Fruit fly (Drosophila melanogaster) Kc167 (cell line): ENCODE data around the gene Myo95E.

Source experiments
- Myc ChIP-seq: fragments of >200 bp; optimal IDR thresholded peaks from 2 replicates; lab custom pipeline; 2017; ENCODE audit warnings: missing external identifiers
- Sin3A ChIP-seq: fragments of >200 bp; optimal IDR thresholded peaks from 2 replicates; lab custom pipeline; 2018; ENCODE audit warnings: missing external identifiers
- h ChIP-seq: fragments of >200 bp; optimal IDR thresholded peaks from 3 replicates; lab custom pipeline; 2018; ENCODE audit warnings: missing external identifiers
- insv ChIP-seq: fragments of >200 bp; optimal IDR thresholded peaks from 3 replicates; lab custom pipeline; 2018; ENCODE audit warnings: missing external identifiers
- psq ChIP-seq: fragments of >200 bp; optimal IDR thresholded peaks from 2 replicates; lab custom pipeline; 2017; ENCODE audit warnings: missing external identifiers
- ttk ChIP-seq: sonication (Bioruptor generic); optimal IDR thresholded peaks from 2 replicates; lab custom pipeline; 2017; ENCODE audit warnings: missing external identifiers

Gene Myo95E

DNA sequence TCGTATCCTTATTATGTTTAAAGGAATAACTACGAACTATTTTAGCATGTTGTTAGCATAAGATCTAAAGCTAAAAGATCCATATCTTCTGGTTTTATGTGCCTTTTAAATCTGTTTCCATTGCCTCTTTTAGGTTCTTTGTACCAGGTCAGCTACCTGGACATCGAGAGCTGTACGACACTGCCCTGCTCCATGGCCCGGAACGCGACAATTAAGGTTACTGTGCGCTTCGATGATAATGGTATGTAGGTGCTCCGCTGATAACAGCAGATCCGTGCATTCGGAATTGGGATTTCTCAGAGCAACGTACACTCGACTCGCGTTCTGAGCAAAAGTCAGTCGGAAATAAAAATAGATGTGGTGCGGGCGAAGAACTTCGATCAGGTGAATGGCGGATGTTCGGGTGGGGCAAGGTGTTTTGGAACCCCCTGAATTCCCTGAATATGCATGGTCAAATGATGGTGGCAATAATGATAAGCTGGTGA is 21.6 kb downstream of the Myo95E start:
- TF ChIP-seq insv (lab: Kevin White, UChicago): no peak
- TF ChIP-seq h: no peak
- TF ChIP-seq ttk (lab: Kevin White, UChicago): no peak
- TF ChIP-seq psq: no peak
- no peak for TF ChIP-seq Myc
- no peak for TF ChIP-seq Sin3A (lab: Kevin White, UChicago)

DNA sequence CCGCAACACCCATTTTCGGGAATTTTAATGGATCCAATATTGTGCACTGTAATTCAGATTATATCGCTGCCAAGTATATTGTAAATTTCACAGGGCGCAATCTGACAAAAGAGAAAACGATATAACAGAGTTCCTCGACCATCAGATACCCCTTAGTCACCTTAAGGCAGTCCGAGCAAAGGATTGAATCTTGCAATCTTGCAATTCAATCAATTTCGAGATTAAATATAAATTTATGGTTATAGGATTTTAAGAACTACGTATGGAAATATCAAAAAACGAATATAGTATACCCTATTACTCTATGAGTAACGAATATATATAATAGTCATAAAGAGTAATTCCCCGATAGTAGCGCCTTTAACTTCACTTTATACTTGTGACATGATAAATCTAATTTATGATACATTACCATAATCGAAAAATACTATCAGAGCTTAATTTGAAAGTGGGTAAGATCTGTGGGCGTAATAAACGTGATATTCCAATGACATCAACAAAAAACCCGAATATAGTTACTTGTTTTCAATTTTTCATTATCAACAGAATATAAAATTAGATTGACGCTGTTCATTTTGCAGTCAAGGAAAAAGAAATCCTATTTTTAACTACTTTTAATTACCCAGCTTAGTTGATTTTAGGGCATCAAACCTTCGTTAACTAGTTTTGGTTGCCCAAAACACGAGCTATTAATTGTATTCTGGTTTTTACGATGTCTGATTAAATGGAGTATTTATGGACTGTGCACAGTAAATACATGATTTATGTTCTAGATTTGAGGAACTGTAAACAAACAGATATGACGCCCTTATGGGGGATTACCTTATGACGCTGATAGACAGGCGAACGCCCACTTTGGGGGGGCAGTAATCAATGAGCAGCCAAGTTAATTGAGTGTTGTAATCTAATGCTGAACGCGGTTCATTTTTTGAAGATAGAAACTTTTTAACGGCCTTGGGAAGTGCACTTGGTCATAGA is 22.5 kb downstream of the Myo95E start:
- TF ChIP-seq h: no peak
- TF ChIP-seq Myc: no peak
- no peak for TF ChIP-seq Sin3A (lab: Kevin White, UChicago)
- TF ChIP-seq ttk (lab: Kevin White, UChicago): no peak
- TF ChIP-seq psq: no peak
- no peak for TF ChIP-seq insv (lab: Kevin White, UChicago)

dm6 chr3R:24137311-24137945 is 23.9 kb downstream of the Myo95E start, which contains the start of gene Npc2f:
Gene Npc2f (plus strand): TSS chr3R:24137895.
- TF ChIP-seq insv (lab: Kevin White, UChicago) (no peak), h (no peak), psq (no peak), Sin3A (lab: Kevin White, UChicago) (no peak), ttk (lab: Kevin White, UChicago) (no peak), Myc (no peak)

dm6 chr3R:24134580-24134979 is 26.7 kb downstream of the Myo95E start, which contains the start of gene Sec10:
Gene Sec10 (plus strand): TSS chr3R:24134831.
- no peak for TF ChIP-seq Sin3A (lab: Kevin White, UChicago)
- TF ChIP-seq Myc: no peak
- TF ChIP-seq psq: no peak

DNA sequence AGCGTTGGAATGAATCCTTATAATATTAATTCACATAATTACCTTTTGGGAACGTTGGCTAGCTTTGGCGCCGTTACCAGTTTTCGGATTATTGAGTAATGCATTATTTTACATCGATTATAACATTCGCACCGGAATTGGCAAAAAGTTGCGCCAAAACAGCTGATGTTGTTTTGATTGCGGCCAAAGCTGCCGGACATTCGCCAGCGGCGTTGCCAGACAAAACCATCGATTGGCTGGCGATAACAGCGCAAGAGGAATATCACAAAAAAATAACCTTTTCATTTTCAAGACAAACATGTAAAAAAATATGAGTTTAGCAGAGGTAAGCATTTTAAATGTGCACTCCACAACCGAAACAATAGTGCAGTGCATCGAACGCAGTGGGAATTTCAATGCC is 31.2 kb downstream of the Myo95E start, which contains the start of the genes GatB and Tsc1:
TSS of gene GatB (minus strand) at position 176 of the 400 bp plus-strand sequence.
TSS of gene Tsc1 (plus strand) at position 228 of the 400 bp plus-strand sequence.
- TF ChIP-seq Myc (no peak), insv (lab: Kevin White, UChicago) (no peak), h (no peak), Sin3A (lab: Kevin White, UChicago) (no peak), psq (no peak), ttk (lab: Kevin White, UChicago) (no peak)

- TF ChIP-seq Sin3A (lab: Kevin White, UChicago) (no peak), psq (no peak), Myc (no peak), h (no peak)
Observed at dm6 chr3R:24122369-24122768, 38.9 kb downstream of the Myo95E start.

DNA sequence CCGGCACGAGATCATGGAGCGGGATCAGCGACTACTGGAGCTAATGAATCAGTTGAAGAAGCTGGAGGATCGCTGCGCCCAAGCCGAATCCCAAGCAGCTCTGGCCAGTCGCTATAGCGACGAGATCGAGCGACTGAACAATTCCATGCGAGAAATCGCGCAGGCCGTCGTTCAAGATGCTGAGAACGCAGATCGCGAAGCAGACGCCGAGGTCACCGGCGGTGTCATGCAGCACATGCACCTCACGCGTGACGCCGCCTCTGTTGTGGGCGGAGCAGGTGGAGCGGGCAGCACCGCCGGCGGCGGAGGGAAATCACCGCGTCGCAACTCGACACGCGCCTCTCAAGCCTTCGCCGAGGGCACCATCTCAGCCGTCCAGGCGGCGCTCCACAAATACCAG is 39.6 kb downstream of the Myo95E start:
- TF ChIP-seq psq (no peak), Sin3A (lab: Kevin White, UChicago) (no peak), insv (lab: Kevin White, UChicago) (no peak), h (no peak), Myc (no peak), ttk (lab: Kevin White, UChicago) (no peak)

- TF ChIP-seq psq: no peak
- TF ChIP-seq h: no peak
- no peak for TF ChIP-seq Myc
- no peak for TF ChIP-seq ttk (lab: Kevin White, UChicago)
- TF ChIP-seq insv (lab: Kevin White, UChicago): no peak
- no peak for TF ChIP-seq Sin3A (lab: Kevin White, UChicago)
Observed at dm6 chr3R:24116972-24117371, 44.3 kb downstream of the Myo95E start.

- TF ChIP-seq Sin3A (lab: Kevin White, UChicago) (no peak), insv (lab: Kevin White, UChicago) (no peak), Myc (no peak), ttk (lab: Kevin White, UChicago) (no peak), psq (no peak), h (no peak)
Observed at dm6 chr3R:24116180-24116579, 45.1 kb downstream of the Myo95E start, which contains the start of gene CG13607. Gene CG13607 (minus strand): TSS chr3R:24116322.

DNA sequence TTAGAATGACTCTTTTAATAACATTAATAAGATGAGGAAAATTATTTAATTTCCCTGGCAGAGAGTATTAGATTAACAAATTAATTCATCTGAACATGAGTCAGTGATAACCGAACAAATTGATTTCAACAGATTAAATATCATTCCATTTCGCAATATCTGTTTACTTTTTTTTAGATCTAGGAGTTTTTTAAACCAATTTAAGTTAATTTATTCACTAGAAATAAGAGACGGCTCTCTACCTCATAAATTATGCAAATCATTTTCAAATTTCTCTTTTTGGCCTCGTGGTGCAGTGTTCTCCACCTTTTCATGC is 48.3 kb downstream of the Myo95E start, which contains the start of gene Root:
TSS of gene Root (plus strand) at position 217 of the 316 bp plus-strand sequence.
- TF ChIP-seq h (no peak), Sin3A (lab: Kevin White, UChicago) (no peak), insv (lab: Kevin White, UChicago) (no peak), ttk (lab: Kevin White, UChicago) (no peak), psq (no peak), Myc (no peak)

- TF ChIP-seq Sin3A (lab: Kevin White, UChicago) (no peak), psq (no peak), Myc (no peak), insv (lab: Kevin White, UChicago) (no peak), h (no peak), ttk (lab: Kevin White, UChicago) (no peak)
Observed at dm6 chr3R:24112320-24113069, 48.8 kb downstream of the Myo95E start, which contains the start of gene CG13605. Gene CG13605 (minus strand): TSS chr3R:24112389.

DNA sequence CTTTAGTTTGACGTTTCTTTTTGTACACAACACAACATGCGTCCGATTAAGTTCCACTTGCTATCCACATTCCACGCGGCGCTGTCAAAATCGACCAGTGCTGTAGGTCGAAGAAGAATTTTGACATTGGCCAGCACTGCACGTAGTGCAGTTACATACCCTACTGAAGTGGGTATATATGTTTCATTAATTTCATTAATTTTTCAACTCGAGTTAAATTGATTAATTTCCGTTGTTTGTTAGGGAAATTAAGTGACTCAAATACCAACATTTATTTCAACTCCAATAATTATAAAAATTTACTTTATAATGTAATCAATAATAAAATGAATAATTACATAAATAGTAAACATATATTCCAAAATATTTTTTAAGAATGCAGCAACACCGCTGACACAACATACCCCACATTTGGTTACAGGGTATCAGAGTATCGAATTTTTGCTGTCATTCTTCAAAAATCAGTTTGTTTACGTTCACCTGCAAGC is 52.4 kb downstream of the Myo95E start, which contains the start of the genes eIF4EHP and CG18428:
TSS of gene eIF4EHP (minus strand) at position 59 of the 488 bp plus-strand sequence.
TSS of gene CG18428 (plus strand) at position 435 of the 488 bp plus-strand sequence.
- TF ChIP-seq ttk (lab: Kevin White, UChicago) (no peak), psq (no peak), insv (lab: Kevin White, UChicago) (no peak), Myc (no peak), Sin3A (lab: Kevin White, UChicago) (no peak), h (no peak)
